Fruit fly (Drosophila melanogaster) whole organism, embryonic: ENCODE results near the gene CG7907.

Experiments used
- CG17612 ChIP-seq: fragments of 200-800 bp; sonication (Bioruptor generic); IDR thresholded peaks from 2 replicates; pipeline ENCODE4 v1.3.6; 2022; ENCODE audit warnings: missing biosample characterization, missing genetic modification characterization
- CG30403 ChIP-seq: fragments of 200-800 bp; sonication (Bioruptor generic); optimal IDR thresholded peaks from 3 replicates; lab custom pipeline; 2016; ENCODE audit warnings: missing biosample characterization, missing genetic modification characterization
- CG8478 ChIP-seq: fragments of >200 bp; optimal IDR thresholded peaks from 2 replicates; lab custom pipeline; 2018
- Hr3 ChIP-seq: fragments of 200-800 bp; sonication (Bioruptor generic); optimal IDR thresholded peaks from 3 replicates; lab custom pipeline; 2016; ENCODE audit warnings: missing biosample characterization, missing genetic modification characterization
- MESR4 ChIP-seq: fragments of 200-800 bp; sonication (Bioruptor generic); optimal IDR thresholded peaks from 2 replicates; lab custom pipeline; 2018; ENCODE audit warnings: missing biosample characterization, mild to moderate bottlenecking, missing genetic modification characterization, moderate library complexity
- bbx ChIP-seq: fragments of 200-800 bp; sonication (Bioruptor generic); IDR thresholded peaks from 2 replicates; pipeline ENCODE4 v1.3.6; 2022; ENCODE audit warnings: missing biosample characterization, missing genetic modification characterization; ENCODE audit not compliant: partially characterized antibody
- crol ChIP-seq: fragments of 200-800 bp; sonication (Bioruptor generic); IDR thresholded peaks from 2 replicates; pipeline ENCODE4 v1.3.6; 2022; ENCODE audit warnings: missing biosample characterization, missing genetic modification characterization
- dmrt11E ChIP-seq: fragments of 200-800 bp; sonication (Bioruptor generic); optimal IDR thresholded peaks from 3 replicates; lab custom pipeline; 2018; ENCODE audit warnings: missing biosample characterization, mild to moderate bottlenecking, missing genetic modification characterization, moderate library complexity
- gfzf ChIP-seq: fragments of 200-800 bp; sonication (Bioruptor generic); optimal IDR thresholded peaks from 2 replicates; lab custom pipeline; 2016; ENCODE audit warnings: missing biosample characterization, mild to moderate bottlenecking, missing genetic modification characterization, moderate library complexity
- ken ChIP-seq: fragments of 200-800 bp; sonication (Bioruptor generic); IDR thresholded peaks from 3 replicates; pipeline ENCODE4 v1.3.6; 2022; ENCODE audit warnings: missing biosample characterization, missing genetic modification characterization
- seq ChIP-seq: fragments of 200-800 bp; sonication (Bioruptor generic); IDR thresholded peaks from 2 replicates; pipeline ENCODE4 v1.3.6; 2022; ENCODE audit warnings: missing biosample characterization, missing genetic modification characterization
- usp ChIP-seq: fragments of >200 bp; optimal IDR thresholded peaks from 2 replicates; lab custom pipeline; 2017; ENCODE audit warnings: missing biosample characterization, missing genetic modification characterization

DNA sequence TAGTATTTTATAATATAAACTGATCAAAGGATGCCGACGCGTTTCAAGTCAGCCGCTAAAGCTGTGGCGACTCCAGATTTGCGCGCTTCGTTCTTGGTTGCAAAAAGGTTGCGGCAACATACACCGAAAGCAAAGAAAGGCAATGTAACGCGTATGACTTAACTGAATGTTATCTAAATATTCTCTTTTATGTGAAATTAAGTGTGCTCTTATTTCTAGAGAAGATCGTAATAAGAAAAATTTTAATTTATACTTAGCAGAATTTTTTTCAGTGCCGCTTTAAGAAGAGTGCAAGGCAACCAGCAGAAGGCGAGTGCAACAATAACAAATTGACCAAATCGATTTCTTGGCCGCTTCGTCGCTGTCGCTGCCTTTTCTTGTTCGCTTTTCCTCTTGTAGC is 48.6 kb downstream of the CG7907 start:
- TF ChIP-seq seq (no peak), MESR4 (GFP tag; lab: Kevin White, UChicago) (no peak), bbx (GFP tag; lab: Robert Waterston, UW) (no peak), Hr3 (GFP tag; lab: Kevin White, UChicago) (no peak), CG30403 (GFP tag; lab: Kevin White, UChicago) (no peak), crol (GFP tag; lab: Robert Waterston, UW) (no peak), dmrt11E (tag; lab: Kevin White, UChicago) (no peak), ken (GFP tag; lab: Robert Waterston, UW) (no peak), CG17612 (GFP tag; lab: Robert Waterston, UW) (no peak), usp (GFP tag; lab: Kevin White, UChicago) (no peak), CG8478 (lab: Kevin White, UChicago) (no peak), gfzf (GFP tag; lab: Kevin White, UChicago) (no peak)
